Fruit fly (Drosophila melanogaster) whole organism, pupa: ENCODE data around the gene CG18675.

ENCODE experiments used
- CG10348 ChIP-seq: fragments of 200-800 bp; sonication (Bioruptor generic); IDR thresholded peaks from 2 replicates; pipeline ENCODE4 v1.3.6; 2022; ENCODE audit warnings: missing biosample characterization, missing genetic modification characterization
- CG12605 ChIP-seq: fragments of 200-800 bp; sonication (Bioruptor generic); IDR thresholded peaks from 2 replicates; pipeline ENCODE4 v1.3.6; 2022; ENCODE audit warnings: missing biosample characterization, missing genetic modification characterization
- CG13204 ChIP-seq: fragments of 200-800 bp; sonication (Bioruptor generic); optimal IDR thresholded peaks from 2 replicates; lab custom pipeline; 2018; ENCODE audit warnings: missing biosample characterization, mild to moderate bottlenecking, missing genetic modification characterization, moderate library complexity
- CG14655 ChIP-seq: fragments of 200-800 bp; sonication (Bioruptor generic); optimal IDR thresholded peaks from 3 replicates; lab custom pipeline; 2017; ENCODE audit warnings: mild to moderate bottlenecking, missing biosample characterization, missing genetic modification reagents, missing genetic modification characterization
- CG15710 ChIP-seq: fragments of 200-800 bp; sonication (Bioruptor generic); optimal IDR thresholded peaks from 2 replicates; lab custom pipeline; 2018; ENCODE audit warnings: missing biosample characterization, mild to moderate bottlenecking, missing genetic modification characterization, moderate library complexity
- CG17806 ChIP-seq: fragments of 200-800 bp; sonication (Bioruptor generic); optimal IDR thresholded peaks from 2 replicates; lab custom pipeline; 2018; ENCODE audit warnings: missing biosample characterization, mild to moderate bottlenecking, missing genetic modification characterization, moderate library complexity
- CG32121 ChIP-seq: fragments of 200-800 bp; sonication (Bioruptor generic); IDR thresholded peaks from 2 replicates; pipeline ENCODE4 v1.3.6; 2022; ENCODE audit warnings: missing biosample characterization, missing genetic modification characterization
- CG34367 ChIP-seq: fragments of 200-800 bp; sonication (Bioruptor generic); optimal IDR thresholded peaks from 2 replicates; lab custom pipeline; 2018; ENCODE audit warnings: missing biosample characterization, mild to moderate bottlenecking, missing genetic modification characterization
- CG4496 ChIP-seq: fragments of 200-800 bp; sonication (Bioruptor generic); IDR thresholded peaks from 3 replicates; pipeline ENCODE4 v1.3.6; 2022; ENCODE audit warnings: missing biosample characterization, missing genetic modification characterization
- CG8159 ChIP-seq: fragments of 200-800 bp; sonication (Bioruptor generic); optimal IDR thresholded peaks from 3 replicates; lab custom pipeline; 2018; ENCODE audit warnings: missing biosample characterization, mild to moderate bottlenecking, missing genetic modification characterization, moderate library complexity
- CG8301 ChIP-seq: fragments of 200-800 bp; sonication (Bioruptor generic); optimal IDR thresholded peaks from 2 replicates; lab custom pipeline; 2018; ENCODE audit warnings: missing biosample characterization, mild to moderate bottlenecking, missing genetic modification characterization
- CG9948 ChIP-seq: fragments of 200-800 bp; sonication (Bioruptor generic); optimal IDR thresholded peaks from 2 replicates; lab custom pipeline; 2018; ENCODE audit warnings: missing biosample characterization, mild to moderate bottlenecking, missing genetic modification characterization, moderate library complexity
- D1 ChIP-seq: fragments of 200-800 bp; sonication (Bioruptor generic); optimal IDR thresholded peaks from 2 replicates; lab custom pipeline; 2018; ENCODE audit warnings: missing biosample characterization, mild to moderate bottlenecking, missing genetic modification characterization, moderate library complexity
- EcR ChIP-seq: fragments of 200-800 bp; sonication (Bioruptor generic); optimal IDR thresholded peaks from 3 replicates; lab custom pipeline; 2019; ENCODE audit warnings: missing biosample characterization, missing genetic modification characterization, mild to moderate bottlenecking, moderate library complexity, missing genetic modification reagents
- Ets98B ChIP-seq: fragments of 200-800 bp; sonication (Bioruptor generic); IDR thresholded peaks from 2 replicates; pipeline ENCODE4 v1.3.6; 2022; ENCODE audit warnings: missing biosample characterization, missing genetic modification characterization
- Pif1A ChIP-seq: fragments of 200-800 bp; sonication (Bioruptor generic); optimal IDR thresholded peaks from 3 replicates; lab custom pipeline; 2016; ENCODE audit warnings: missing biosample characterization, missing genetic modification characterization
- Pif1B ChIP-seq: fragments of 200-800 bp; sonication (Bioruptor generic); optimal IDR thresholded peaks from 3 replicates; lab custom pipeline; 2016; ENCODE audit warnings: missing biosample characterization, missing genetic modification characterization
- Snoo ChIP-seq: fragments of 200-800 bp; sonication (Bioruptor generic); optimal IDR thresholded peaks from 3 replicates; lab custom pipeline; 2017; ENCODE audit warnings: missing biosample characterization, mild to moderate bottlenecking, missing genetic modification characterization, inconsistent platforms
- fd96Ca ChIP-seq: fragments of 200-800 bp; sonication (Bioruptor generic); IDR thresholded peaks from 3 replicates; pipeline ENCODE4 v1.3.6; 2022; ENCODE audit warnings: missing biosample characterization, missing genetic modification characterization
- gl ChIP-seq: fragments of 200-800 bp; sonication (Bioruptor generic); optimal IDR thresholded peaks from 2 replicates; lab custom pipeline; 2018; ENCODE audit warnings: missing biosample characterization, mild to moderate bottlenecking, missing genetic modification characterization
- rn ChIP-seq: fragments of 200-800 bp; sonication (Bioruptor generic); IDR thresholded peaks from 2 replicates; pipeline ENCODE4 v1.3.6; 2022; ENCODE audit warnings: missing biosample characterization, missing genetic modification characterization

The CG18675 gene

dm6 chr3L:4227164-4227563 lies 53.5 kb downstream of the CG18675 start, which contains the start of gene CG46460:
Gene CG46460 (minus strand): TSS chr3L:4227302.
- TF ChIP-seq CG34367 (tag; lab: Kevin White, UChicago) (no peak), CG14655 (GFP tag; lab: Kevin White, UChicago) (peak; percentile 8), D1 (tag; lab: Kevin White, UChicago) (no peak), rn (GFP tag; lab: Robert Waterston, UW) (no peak), EcR (GFP tag; lab: Kevin White, UChicago) (peak; percentile 67), CG8301 (tag; lab: Kevin White, UChicago) (no peak), fd96Ca (no peak; the same call in 2 of the 3 replicates), CG10348 (no peak), CG17806 (no peak), gl (no peak), CG15710 (peak; percentile 31), CG13204 (GFP tag; lab: Kevin White, UChicago) (peak; percentile 64), CG12605 (GFP tag; lab: Robert Waterston, UW) (peak; percentile 43; the same call in 1 of the 2 replicates), Ets98B (GFP tag; lab: Robert Waterston, UW) (peak; percentile 49; the same call in 1 of the 2 replicates), Pif1B (GFP tag; lab: Kevin White, UChicago) (no peak), CG8159 (tag; lab: Kevin White, UChicago) (peak; percentile 42), CG4496 (GFP tag; lab: Robert Waterston, UW) (peak; percentile 42; the same call in 1 of the 3 replicates), CG9948 (tag; lab: Kevin White, UChicago) (no peak), CG32121 (GFP tag; lab: Robert Waterston, UW) (peak; percentile 31; the same call in 1 of the 2 replicates), Pif1A (GFP tag; lab: Kevin White, UChicago) (no peak), Snoo (tag; lab: Kevin White, UChicago) (no peak)
- TF ChIP-seq, all 21 proteins: peak for 9

dm6 chr3L:4228187-4228836 lies 54.6 kb downstream of the CG18675 start:
- peak; percentile 97 for TF ChIP-seq CG10348
- TF ChIP-seq CG14655 (GFP tag; lab: Kevin White, UChicago): peak; percentile 99
- TF ChIP-seq CG9948 (tag; lab: Kevin White, UChicago): peak; percentile 97
- TF ChIP-seq gl: peak; percentile 97
- TF ChIP-seq CG13204 (GFP tag; lab: Kevin White, UChicago): peak; percentile 95
- TF ChIP-seq CG4496 (GFP tag; lab: Robert Waterston, UW): peak; percentile 99
- TF ChIP-seq CG8159 (tag; lab: Kevin White, UChicago): peak; percentile 99
- peak; percentile 99 for TF ChIP-seq fd96Ca
- peak; percentile 99 for TF ChIP-seq CG12605 (GFP tag; lab: Robert Waterston, UW)
- peak; percentile 99 for TF ChIP-seq rn (GFP tag; lab: Robert Waterston, UW)
- TF ChIP-seq Pif1A (GFP tag; lab: Kevin White, UChicago): peak; percentile 98
- peak; percentile 89 for TF ChIP-seq EcR (GFP tag; lab: Kevin White, UChicago)
- TF ChIP-seq Ets98B (GFP tag; lab: Robert Waterston, UW): peak; percentile 99
- TF ChIP-seq CG32121 (GFP tag; lab: Robert Waterston, UW): peak; percentile 99
- TF ChIP-seq CG8301 (tag; lab: Kevin White, UChicago): peak; percentile 99
- peak; percentile 99 for TF ChIP-seq CG34367 (tag; lab: Kevin White, UChicago)
- TF ChIP-seq CG15710: peak; percentile 99
- TF ChIP-seq D1 (tag; lab: Kevin White, UChicago): peak; percentile 88
- peak; percentile 98 for TF ChIP-seq CG17806
- peak; percentile 97 for TF ChIP-seq Pif1B (GFP tag; lab: Kevin White, UChicago)
- peak; percentile 97 for TF ChIP-seq Snoo (tag; lab: Kevin White, UChicago)

- no peak for TF ChIP-seq gl
- peak; percentile 6 for TF ChIP-seq CG34367 (tag; lab: Kevin White, UChicago)
- no peak for TF ChIP-seq CG32121 (GFP tag; lab: Robert Waterston, UW)
- peak; percentile 13 for TF ChIP-seq CG14655 (GFP tag; lab: Kevin White, UChicago)
- TF ChIP-seq CG10348: no peak
- no peak for TF ChIP-seq CG17806
- no peak for TF ChIP-seq Pif1B (GFP tag; lab: Kevin White, UChicago)
- TF ChIP-seq CG8159 (tag; lab: Kevin White, UChicago): peak; percentile 27
- no peak for TF ChIP-seq CG13204 (GFP tag; lab: Kevin White, UChicago)
- TF ChIP-seq CG9948 (tag; lab: Kevin White, UChicago): peak; percentile 1
- peak; percentile 11 for TF ChIP-seq CG15710
These were observed 55.8 kb downstream of the CG18675 start for dm6 chr3L:4229365-4229967.

- peak; percentile 82 for TF ChIP-seq CG12605 (GFP tag; lab: Robert Waterston, UW)
- peak; percentile 88 for TF ChIP-seq CG4496 (GFP tag; lab: Robert Waterston, UW)
- TF ChIP-seq Pif1A (GFP tag; lab: Kevin White, UChicago): peak; percentile 95
- peak; percentile 74 for TF ChIP-seq CG13204 (GFP tag; lab: Kevin White, UChicago)
- peak; percentile 96 for TF ChIP-seq CG8159 (tag; lab: Kevin White, UChicago)
- peak; percentile 94 for TF ChIP-seq CG9948 (tag; lab: Kevin White, UChicago)
- TF ChIP-seq CG17806: peak; percentile 92
- peak; percentile 88 for TF ChIP-seq D1 (tag; lab: Kevin White, UChicago)
- TF ChIP-seq Ets98B (GFP tag; lab: Robert Waterston, UW): peak; percentile 79
- TF ChIP-seq gl: peak; percentile 85
- TF ChIP-seq Snoo (tag; lab: Kevin White, UChicago): peak; percentile 41
- peak; percentile 89 for TF ChIP-seq fd96Ca
- TF ChIP-seq CG15710: peak; percentile 94
- peak; percentile 42; the same call in 1 of the 2 replicates for TF ChIP-seq rn (GFP tag; lab: Robert Waterston, UW)
- TF ChIP-seq CG14655 (GFP tag; lab: Kevin White, UChicago): peak; percentile 95
- peak; percentile 91 for TF ChIP-seq CG34367 (tag; lab: Kevin White, UChicago)
- peak; percentile 92 for TF ChIP-seq CG32121 (GFP tag; lab: Robert Waterston, UW)
- TF ChIP-seq Pif1B (GFP tag; lab: Kevin White, UChicago): peak; percentile 89
- TF ChIP-seq EcR (GFP tag; lab: Kevin White, UChicago): peak; percentile 19
- TF ChIP-seq CG10348: peak; percentile 70
- peak; percentile 95 for TF ChIP-seq CG8301 (tag; lab: Kevin White, UChicago)
These were observed 56.7 kb downstream of the CG18675 start for dm6 chr3L:4230357-4230901.
